Worm (Caenorhabditis elegans) whole organism, mixed stage, embryonic: ENCODE data around the gene T14G8.4.

Experiments
- M03D4.4 ChIP-seq: sonication (generic microtip); optimal IDR thresholded peaks from 2 replicates; lab custom pipeline; 2017; ENCODE audit warnings: mild to moderate bottlenecking, missing genetic modification characterization, missing compliant biosample characterization
- bed-3 ChIP-seq: fragments of 200-800 bp; sonication (Bioruptor generic); optimal IDR thresholded peaks from 3 replicates; lab custom pipeline; 2018; ENCODE audit warnings: mild to moderate bottlenecking, missing genetic modification characterization, moderate library complexity, missing compliant biosample characterization
- blmp-1 ChIP-seq: fragments of 150-350 bp; optimal IDR thresholded peaks from 2 replicates; lab custom pipeline; 2014; ENCODE audit warnings: missing biosample characterization, missing genetic modification characterization
- ceh-39 ChIP-seq: fragments of 150-350 bp; optimal IDR thresholded peaks from 2 replicates; lab custom pipeline; 2014; ENCODE audit warnings: missing biosample characterization, missing genetic modification characterization
- ceh-83 ChIP-seq: fragments of 200-800 bp; sonication (Bioruptor generic); optimal IDR thresholded peaks from 2 replicates; lab custom pipeline; 2018; ENCODE audit warnings: mild to moderate bottlenecking, missing genetic modification characterization, missing compliant biosample characterization
- ces-1 ChIP-seq: fragments of 150-350 bp; optimal IDR thresholded peaks from 2 replicates; lab custom pipeline; 2014; ENCODE audit warnings: missing biosample characterization, missing genetic modification reagents, missing genetic modification characterization
- cnd-1 ChIP-seq: fragments of 200-800 bp; sonication (Bioruptor generic); optimal IDR thresholded peaks from 2 replicates; lab custom pipeline; 2018; ENCODE audit warnings: mild to moderate bottlenecking, missing genetic modification characterization, missing compliant biosample characterization
- drap-1 ChIP-seq: fragments of 200-800 bp; sonication (Bioruptor generic); optimal IDR thresholded peaks from 3 replicates; lab custom pipeline; 2018; ENCODE audit warnings: mild to moderate bottlenecking, missing genetic modification characterization, missing compliant biosample characterization
- elt-1 ChIP-seq: sonication (generic microtip); optimal IDR thresholded peaks from 2 replicates; lab custom pipeline; 2017; ENCODE audit warnings: missing genetic modification characterization, mild to moderate bottlenecking, missing compliant biosample characterization, antibody characterized with exemption, moderate library complexity, borderline replicate concordance; ENCODE audit not compliant: insufficient read depth
- flh-1 ChIP-seq: fragments of 200-800 bp; sonication (Bioruptor generic); optimal IDR thresholded peaks from 2 replicates; lab custom pipeline; 2018; ENCODE audit warnings: mild to moderate bottlenecking, missing genetic modification characterization, moderate library complexity, missing compliant biosample characterization
- ham-2 ChIP-seq: fragments of 200-800 bp; sonication (Bioruptor generic); optimal IDR thresholded peaks from 2 replicates; lab custom pipeline; 2018; ENCODE audit warnings: mild to moderate bottlenecking, missing genetic modification characterization, missing compliant biosample characterization
- hlh-1 ChIP-seq: fragments of 150-350 bp; optimal IDR thresholded peaks from 2 replicates; lab custom pipeline; 2014; ENCODE audit warnings: missing biosample characterization, missing genetic modification reagents, missing genetic modification characterization
- lin-13 ChIP-seq: fragments of 150-350 bp; optimal IDR thresholded peaks from 2 replicates; lab custom pipeline; 2014; ENCODE audit warnings: missing biosample characterization, missing genetic modification characterization
- lsy-2 ChIP-seq: fragments of 150-350 bp; optimal IDR thresholded peaks from 2 replicates; lab custom pipeline; 2014; ENCODE audit warnings: missing biosample characterization, missing genetic modification characterization
- mab-5 ChIP-seq: fragments of 150-350 bp; optimal IDR thresholded peaks from 2 replicates; lab custom pipeline; 2014; ENCODE audit warnings: missing biosample characterization, missing genetic modification characterization
- mep-1 ChIP-seq: fragments of 150-350 bp; optimal IDR thresholded peaks from 2 replicates; lab custom pipeline; 2017; ENCODE audit warnings: missing biosample characterization, missing genetic modification reagents, missing genetic modification characterization, inconsistent platforms
- mls-2 ChIP-seq: sonication (generic microtip); optimal IDR thresholded peaks from 2 replicates; lab custom pipeline; 2016; ENCODE audit warnings: mild to moderate bottlenecking, missing genetic modification characterization, moderate library complexity, missing compliant biosample characterization
- nhr-2 ChIP-seq: fragments of 150-350 bp; optimal IDR thresholded peaks from 2 replicates; lab custom pipeline; 2014; ENCODE audit warnings: missing biosample characterization, missing genetic modification characterization
- nhr-237 ChIP-seq: fragments of 150-350 bp; optimal IDR thresholded peaks from 2 replicates; lab custom pipeline; 2014; ENCODE audit warnings: missing biosample characterization, missing genetic modification characterization
- nhr-28 ChIP-seq: fragments of 150-350 bp; optimal IDR thresholded peaks from 2 replicates; lab custom pipeline; 2014; ENCODE audit warnings: missing biosample characterization, missing genetic modification characterization
- snpc-4 ChIP-seq: fragments of 150-350 bp; optimal IDR thresholded peaks from 2 replicates; lab custom pipeline; 2014; ENCODE audit warnings: missing biosample characterization, missing genetic modification characterization
- sptf-1 ChIP-seq: sonication (generic microtip); optimal IDR thresholded peaks from 2 replicates; lab custom pipeline; 2017; ENCODE audit warnings: mild to moderate bottlenecking, missing genetic modification characterization, moderate library complexity, missing compliant biosample characterization
- unc-120 ChIP-seq: sonication (generic microtip); optimal IDR thresholded peaks from 2 replicates; lab custom pipeline; 2017; ENCODE audit warnings: missing genetic modification characterization, missing compliant biosample characterization; ENCODE audit not compliant: poor library complexity, severe bottlenecking
- unc-39 ChIP-seq: fragments of 150-350 bp; optimal IDR thresholded peaks from 2 replicates; lab custom pipeline; 2014; ENCODE audit warnings: missing biosample characterization, missing genetic modification characterization
- unc-62 ChIP-seq: fragments of 150-350 bp; optimal IDR thresholded peaks from 2 replicates; lab custom pipeline; 2014; ENCODE audit warnings: missing biosample characterization, missing genetic modification reagents, missing genetic modification characterization
- zip-8 ChIP-seq: fragments of 150-350 bp; optimal IDR thresholded peaks from 2 replicates; lab custom pipeline; 2014; ENCODE audit warnings: missing biosample characterization, missing genetic modification characterization
- ztf-11 ChIP-seq: fragments of 150-350 bp; optimal IDR thresholded peaks from 2 replicates; lab custom pipeline; 2014; ENCODE audit warnings: missing biosample characterization, missing genetic modification characterization

Gene T14G8.4

DNA sequence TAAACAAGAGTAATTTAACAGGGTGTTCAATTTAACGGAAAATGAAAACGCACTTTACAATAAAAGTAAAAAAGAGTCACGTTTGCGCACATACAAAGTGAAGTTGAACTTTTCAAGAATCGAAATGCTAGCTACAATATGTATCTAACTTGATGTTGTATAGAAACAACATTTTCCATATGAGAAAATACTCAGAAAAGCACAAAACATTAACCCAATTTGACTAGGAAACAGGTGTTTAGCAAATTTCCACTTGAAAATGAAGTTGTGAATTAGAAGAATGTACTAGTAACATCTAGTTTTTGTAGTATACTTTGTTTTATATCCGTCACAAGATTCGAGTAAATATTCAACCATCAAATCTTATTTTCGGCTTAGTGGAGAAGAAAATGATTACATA is 21.2 kb upstream of the T14G8.4 start, which contains the start of gene gpc-1:
Gene gpc-1 (minus strand): TSS at position 117 of the 400 bp plus-strand sequence.
- TF ChIP-seq unc-39 (tag; lab: Kevin White, UChicago) (no peak), ces-1 (peak; percentile 26)

DNA sequence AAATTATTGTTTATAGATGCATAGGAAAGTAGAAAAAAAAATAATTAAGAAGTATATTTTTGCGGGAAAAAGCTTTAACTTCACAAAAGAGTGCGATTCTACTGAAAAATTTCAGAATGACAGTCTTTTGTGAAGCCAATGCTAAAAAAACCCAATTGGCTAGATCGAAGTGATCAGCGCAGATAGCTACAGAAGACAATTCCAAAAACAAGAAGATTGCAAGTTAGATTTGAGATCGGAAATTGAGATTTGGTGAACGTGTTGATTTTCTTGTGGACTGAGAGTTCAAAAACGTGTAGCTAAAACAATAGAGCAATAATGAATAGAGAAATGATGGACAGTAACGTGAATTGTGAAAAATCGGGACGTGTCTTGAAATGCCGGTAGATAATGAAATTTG is 17.5 kb upstream of the T14G8.4 start:
- TF ChIP-seq unc-120 (tag; lab: Kevin White, UChicago) (no peak), hlh-1 (tag; lab: Kevin White, UChicago) (no peak), elt-1 (peak; percentile 35)

DNA sequence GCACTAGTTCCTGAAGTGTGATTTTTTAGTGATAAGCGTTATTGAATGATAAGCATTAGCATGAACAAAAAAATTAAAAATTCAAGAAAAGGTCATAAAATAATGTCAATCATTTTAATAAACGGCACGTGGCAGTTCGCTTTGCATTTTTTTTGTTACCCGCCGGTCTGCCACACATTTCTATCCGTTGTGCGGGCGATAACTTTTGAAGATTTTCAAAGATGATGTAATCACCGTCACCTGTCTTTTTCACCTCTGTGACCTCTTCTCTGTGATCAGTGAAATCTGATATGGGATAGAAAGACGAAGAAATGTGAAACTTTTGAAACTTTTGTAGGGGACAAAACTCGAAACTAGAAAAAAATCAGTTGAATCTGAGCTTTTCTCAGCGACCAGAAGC is 14.2 kb upstream of the T14G8.4 start:
- TF ChIP-seq ztf-11 (tag; lab: Kevin White, UChicago), result no peak
- peak; percentile 71 for TF ChIP-seq hlh-1 (tag; lab: Kevin White, UChicago)
- no peak for TF ChIP-seq elt-1

DNA sequence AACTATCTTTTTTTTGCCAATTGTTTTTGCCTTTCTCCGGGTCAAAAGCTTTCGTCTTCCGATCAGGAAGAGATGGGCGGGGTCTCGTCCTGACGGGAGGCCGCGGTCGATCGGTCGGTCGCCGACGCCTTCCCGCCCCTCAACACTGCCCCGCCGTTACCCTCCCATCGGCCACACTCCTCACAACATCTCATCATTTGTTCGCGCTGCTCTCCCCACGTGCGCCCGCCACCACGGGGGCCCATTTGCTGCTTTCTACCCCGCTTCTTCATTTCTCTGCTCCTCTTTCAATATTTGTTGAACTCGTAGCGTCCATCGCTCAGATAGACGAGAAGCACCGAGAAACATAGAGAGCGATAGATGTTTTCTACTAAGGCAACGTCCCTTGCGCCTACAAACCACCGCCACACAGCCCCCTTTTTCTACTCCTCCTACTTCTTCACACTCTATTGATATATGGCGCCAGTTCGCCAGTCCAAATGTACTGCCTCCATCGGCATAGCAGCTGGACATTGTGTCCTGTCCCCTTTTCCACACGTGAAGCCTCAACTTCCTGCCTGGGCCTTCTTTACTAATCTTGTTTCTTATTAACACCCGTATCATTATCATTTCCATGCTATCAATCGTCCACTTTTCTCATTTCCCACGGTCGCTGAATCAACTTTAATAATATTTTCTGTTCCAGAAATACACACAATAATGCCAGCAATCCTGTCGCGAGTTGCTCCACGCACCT is 13.3 kb upstream of the T14G8.4 start, which contains the start of gene bcat-1:
Gene bcat-1 (plus strand): TSS at position 686 of the 736 bp plus-strand sequence.
- TF ChIP-seq lsy-2 (tag; lab: Kevin White, UChicago) (no peak), cnd-1 (tag; lab: Kevin White, UChicago) (no peak), unc-120 (tag; lab: Kevin White, UChicago) (peak; percentile 43), sptf-1 (tag; lab: Kevin White, UChicago) (peak; percentile 52), ces-1 (no peak), unc-62 (GFP tag; lab: Kevin White, UChicago) (no peak), drap-1 (GFP tag; lab: Kevin White, UChicago) (no peak), ceh-39 (tag; lab: Kevin White, UChicago) (no peak), snpc-4 (no peak), nhr-28 (tag; lab: Kevin White, UChicago) (no peak), M03D4.4 (no peak), lin-13 (tag; lab: Kevin White, UChicago) (no peak), zip-8 (no peak), nhr-2 (no peak), mls-2 (tag; lab: Kevin White, UChicago) (no peak), ceh-83 (no peak), flh-1 (GFP tag; lab: Kevin White, UChicago) (no peak), ztf-11 (tag; lab: Kevin White, UChicago) (no peak), nhr-237 (tag; lab: Kevin White, UChicago) (no peak), ham-2 (GFP tag; lab: Kevin White, UChicago) (peak; percentile 2), mep-1 (tag; lab: Kevin White, UChicago) (no peak), mab-5 (no peak), elt-1 (no peak), unc-39 (tag; lab: Kevin White, UChicago) (no peak)

DNA sequence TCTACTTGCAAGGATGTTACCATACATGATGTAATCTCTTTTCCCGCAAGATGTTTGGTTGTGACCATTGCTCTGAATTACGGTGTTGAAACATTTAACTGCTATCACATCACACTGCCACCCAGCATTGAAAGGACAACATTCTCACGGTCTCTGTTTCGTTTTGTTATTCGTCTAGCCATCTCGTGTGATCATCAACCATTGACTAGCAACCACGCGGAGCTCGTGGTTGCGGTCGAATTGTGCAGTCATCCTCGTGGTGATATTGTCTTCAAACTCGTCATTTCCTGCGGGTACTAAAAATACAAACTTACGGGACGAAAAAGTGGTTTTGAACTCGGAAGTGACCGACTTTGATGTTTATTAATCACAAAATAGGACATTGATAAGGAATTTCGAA is 12.0 kb upstream of the T14G8.4 start:
- no peak for TF ChIP-seq blmp-1 (tag; lab: Kevin White, UChicago)
- no peak for TF ChIP-seq elt-1
- no peak for TF ChIP-seq nhr-237 (tag; lab: Kevin White, UChicago)
- no peak for TF ChIP-seq bed-3 (GFP tag; lab: Kevin White, UChicago)
- TF ChIP-seq nhr-2, result no peak
- no peak for TF ChIP-seq lsy-2 (tag; lab: Kevin White, UChicago)
- TF ChIP-seq, all 35 proteins: peak for 0

DNA sequence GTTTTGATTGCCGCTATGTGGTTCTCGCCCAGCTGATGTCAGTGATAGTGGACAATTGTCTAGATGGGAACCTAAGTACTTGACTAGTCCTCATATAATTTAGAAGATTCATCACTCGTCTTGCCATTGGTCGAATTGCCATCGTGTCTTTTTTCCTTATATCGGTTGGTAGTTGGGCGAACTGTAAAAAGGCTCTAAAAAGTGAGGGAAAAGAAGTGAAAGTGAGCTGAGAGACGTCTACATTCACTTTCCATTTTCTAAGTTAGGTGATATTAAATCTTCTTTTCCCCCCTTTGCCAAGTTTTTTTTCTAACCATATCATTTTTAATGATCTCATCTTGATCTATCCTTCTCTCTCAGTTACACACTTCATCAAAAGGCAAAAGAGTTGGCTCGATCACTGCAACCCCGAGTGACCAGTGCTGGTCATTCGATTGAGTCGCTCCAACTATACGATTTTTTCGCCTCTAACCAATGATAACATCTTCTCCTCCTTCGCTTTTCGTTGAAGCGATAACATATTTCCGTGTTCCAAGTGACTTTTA is 11.2 kb upstream of the T14G8.4 start:
- TF ChIP-seq elt-1 (peak; percentile 65), blmp-1 (tag; lab: Kevin White, UChicago) (no peak)
